Worm (Caenorhabditis elegans): Measurements from ENCODE around the gene sri-63.

ce11 chrII:3327104-3327503 lies 39.9 kb downstream of the sri-63 start, which contains the start of gene Y46D2A.3:
- no peak for TF ChIP-seq nhr-11 (tag; optimal IDR thresholded peaks at IDR 0.05)
- TF ChIP-seq ref-2 (tag; optimal IDR thresholded peaks at IDR 0.05), result no peak
- no peak for TF ChIP-seq ama-1 (optimal IDR thresholded peaks at IDR 0.05)
